Worm (Caenorhabditis elegans): Measurements from ENCODE around the gene acp-4.

ce11 chrII:8435005-8435404 is at the start of gene acp-4:
- TF ChIP-seq lin-39 (tag; optimal IDR thresholded peaks at IDR 0.05) (no peak), nhr-76 (tag; optimal IDR thresholded peaks at IDR 0.05) (no peak), ZK337.2 (GFP tag; IDR thresholded peaks at IDR 0.05) (no peak), fkh-10 (GFP tag; optimal IDR thresholded peaks at IDR 0.05) (no peak), nhr-10 (tag; optimal IDR thresholded peaks at IDR 0.05) (no peak), zag-1 (tag; optimal IDR thresholded peaks at IDR 0.05) (no peak), nhr-237 (tag; optimal IDR thresholded peaks at IDR 0.05) (no peak)
